Worm (Caenorhabditis elegans) whole organism, late embryonic: ENCODE measurements around the gene sre-48.

Experiments used
- C08G9.2 ChIP-seq: sonication (generic microtip); optimal IDR thresholded peaks from 2 replicates; lab custom pipeline; 2016; ENCODE audit warnings: mild to moderate bottlenecking, missing genetic modification characterization, moderate library complexity, missing compliant biosample characterization
- C38D4.7 ChIP-seq: fragments of 200-800 bp; sonication (Bioruptor generic); optimal IDR thresholded peaks from 2 replicates; lab custom pipeline; 2018; ENCODE audit warnings: mild to moderate bottlenecking, missing genetic modification characterization, moderate library complexity, missing compliant biosample characterization
- F13H6.1 ChIP-seq: sonication (generic microtip); optimal IDR thresholded peaks from 2 replicates; lab custom pipeline; 2016; ENCODE audit warnings: missing genetic modification characterization, missing compliant biosample characterization
- K02D7.2 ChIP-seq: sonication (generic microtip); optimal IDR thresholded peaks from 2 replicates; lab custom pipeline; 2017; ENCODE audit warnings: mild to moderate bottlenecking, missing genetic modification characterization, missing compliant biosample characterization
- T23F11.4 ChIP-seq: fragments of 200-800 bp; sonication (Bioruptor generic); optimal IDR thresholded peaks from 2 replicates; lab custom pipeline; 2018; ENCODE audit warnings: mild to moderate bottlenecking, missing genetic modification characterization, missing compliant biosample characterization
- ahr-1 ChIP-seq: sonication (generic microtip); optimal IDR thresholded peaks from 2 replicates; lab custom pipeline; 2016; ENCODE audit warnings: missing genetic modification characterization, missing compliant biosample characterization
- ceh-18 ChIP-seq: sonication (generic microtip); optimal IDR thresholded peaks from 2 replicates; lab custom pipeline; 2016; ENCODE audit warnings: missing genetic modification characterization, missing compliant biosample characterization
- ceh-2 ChIP-seq: sonication (generic microtip); optimal IDR thresholded peaks from 2 replicates; lab custom pipeline; 2016; ENCODE audit warnings: missing genotype, missing genetic modification characterization, missing compliant biosample characterization
- ceh-24 ChIP-seq: sonication (generic microtip); optimal IDR thresholded peaks from 2 replicates; lab custom pipeline; 2016; ENCODE audit warnings: mild to moderate bottlenecking, missing genetic modification characterization, missing compliant biosample characterization
- ceh-31 ChIP-seq: sonication (generic microtip); optimal IDR thresholded peaks from 2 replicates; lab custom pipeline; 2016; ENCODE audit warnings: missing genetic modification characterization, missing compliant biosample characterization
- ceh-34 ChIP-seq: sonication (generic microtip); optimal IDR thresholded peaks from 2 replicates; lab custom pipeline; 2016; ENCODE audit warnings: mild to moderate bottlenecking, missing genetic modification characterization, missing compliant biosample characterization
- ceh-48 ChIP-seq: sonication (generic microtip); optimal IDR thresholded peaks from 2 replicates; lab custom pipeline; 2016; ENCODE audit warnings: missing genetic modification characterization, inconsistent platforms, missing compliant biosample characterization
- che-1 ChIP-seq: sonication (generic microtip); optimal IDR thresholded peaks from 2 replicates; lab custom pipeline; 2016; ENCODE audit warnings: mild to moderate bottlenecking, missing genetic modification characterization, missing compliant biosample characterization
- dmd-4 ChIP-seq: sonication (generic microtip); optimal IDR thresholded peaks from 2 replicates; lab custom pipeline; 2016; ENCODE audit warnings: borderline replicate concordance, missing genetic modification characterization, missing compliant biosample characterization
- dve-1 ChIP-seq: sonication (generic microtip); optimal IDR thresholded peaks from 2 replicates; lab custom pipeline; 2017; ENCODE audit warnings: antibody characterized with exemption, mild to moderate bottlenecking, missing genetic modification characterization, missing compliant biosample characterization
- elt-2 ChIP-seq: sonication (generic microtip); optimal IDR thresholded peaks from 2 replicates; lab custom pipeline; 2016; ENCODE audit warnings: missing genetic modification reagents, missing genetic modification characterization, missing compliant biosample characterization
- elt-4 ChIP-seq: sonication (generic microtip); optimal IDR thresholded peaks from 2 replicates; lab custom pipeline; 2016; ENCODE audit warnings: missing genetic modification characterization, missing compliant biosample characterization
- ets-4 ChIP-seq: sonication (generic microtip); optimal IDR thresholded peaks from 2 replicates; lab custom pipeline; 2016; ENCODE audit warnings: missing genetic modification characterization, missing compliant biosample characterization
- eyg-1 ChIP-seq: sonication (generic microtip); optimal IDR thresholded peaks from 2 replicates; lab custom pipeline; 2016; ENCODE audit warnings: missing genotype, missing genetic modification characterization, missing compliant biosample characterization
- fax-1 ChIP-seq: sonication (generic microtip); optimal IDR thresholded peaks from 2 replicates; lab custom pipeline; 2016; ENCODE audit warnings: missing genotype, missing genetic modification characterization, missing compliant biosample characterization
- fkh-10 ChIP-seq: fragments of 150-350 bp; optimal IDR thresholded peaks from 2 replicates; lab custom pipeline; 2014; ENCODE audit warnings: missing biosample characterization, missing genetic modification reagents, missing genetic modification characterization
- fkh-6 ChIP-seq: sonication (generic microtip); optimal IDR thresholded peaks from 2 replicates; lab custom pipeline; 2016; ENCODE audit warnings: missing genetic modification characterization, missing compliant biosample characterization
- hlh-15 ChIP-seq: sonication (generic microtip); optimal IDR thresholded peaks from 2 replicates; lab custom pipeline; 2016; ENCODE audit warnings: missing genetic modification characterization, missing compliant biosample characterization
- lim-6 ChIP-seq: sonication (generic microtip); optimal IDR thresholded peaks from 2 replicates; lab custom pipeline; 2016; ENCODE audit warnings: missing genetic modification characterization, missing compliant biosample characterization
- lin-11 ChIP-seq: fragments of 200-800 bp; sonication (Bioruptor generic); optimal IDR thresholded peaks from 2 replicates; lab custom pipeline; 2018; ENCODE audit warnings: mild to moderate bottlenecking, missing genetic modification characterization, missing compliant biosample characterization
- madf-2 ChIP-seq: sonication (generic microtip); optimal IDR thresholded peaks from 2 replicates; lab custom pipeline; 2017; ENCODE audit warnings: missing genetic modification characterization, missing compliant biosample characterization
- nfya-1 ChIP-seq: sonication (generic microtip); optimal IDR thresholded peaks from 2 replicates; lab custom pipeline; 2017; ENCODE audit warnings: missing genetic modification characterization, mild to moderate bottlenecking, missing compliant biosample characterization, antibody characterized with exemption, moderate library complexity
- nhr-11 ChIP-seq: fragments of 150-350 bp; optimal IDR thresholded peaks from 2 replicates; lab custom pipeline; 2014; ENCODE audit warnings: missing biosample characterization, missing genetic modification characterization
- odd-2 ChIP-seq: sonication (generic microtip); optimal IDR thresholded peaks from 2 replicates; lab custom pipeline; 2017; ENCODE audit warnings: antibody characterized with exemption, mild to moderate bottlenecking, missing genetic modification characterization, missing compliant biosample characterization
- pax-1 ChIP-seq: fragments of 150-350 bp; optimal IDR thresholded peaks from 2 replicates; lab custom pipeline; 2014; ENCODE audit warnings: missing biosample characterization, missing genetic modification characterization
- pha-4 ChIP-seq: fragments of 150-350 bp; optimal IDR thresholded peaks from 2 replicates; lab custom pipeline; 2018; ENCODE audit warnings: missing biosample characterization, missing genetic modification reagents, missing genetic modification characterization
- pqm-1 ChIP-seq: sonication (generic microtip); optimal IDR thresholded peaks from 2 replicates; lab custom pipeline; 2016; ENCODE audit warnings: missing genetic modification characterization, missing compliant biosample characterization
- pros-1 ChIP-seq: fragments of 150-350 bp; optimal IDR thresholded peaks from 2 replicates; lab custom pipeline; 2014; ENCODE audit warnings: missing biosample characterization, missing genetic modification reagents, missing genetic modification characterization
- ref-2 ChIP-seq: sonication (generic microtip); optimal IDR thresholded peaks from 2 replicates; lab custom pipeline; 2016; ENCODE audit warnings: missing genetic modification characterization, missing compliant biosample characterization
- rnt-1 ChIP-seq: sonication (generic microtip); optimal IDR thresholded peaks from 2 replicates; lab custom pipeline; 2016; ENCODE audit warnings: missing genetic modification characterization, missing compliant biosample characterization
- sdc-2 ChIP-seq: sonication (generic microtip); optimal IDR thresholded peaks from 2 replicates; lab custom pipeline; 2016; ENCODE audit warnings: missing genotype, missing genetic modification characterization, missing compliant biosample characterization
- sox-4 ChIP-seq: sonication (generic microtip); optimal IDR thresholded peaks from 2 replicates; lab custom pipeline; 2017; ENCODE audit warnings: mild to moderate bottlenecking, missing genetic modification characterization, inconsistent platforms, missing compliant biosample characterization
- tbx-7 ChIP-seq: sonication (generic microtip); optimal IDR thresholded peaks from 2 replicates; lab custom pipeline; 2016; ENCODE audit warnings: missing genotype, missing genetic modification characterization, missing compliant biosample characterization
- ttx-3 ChIP-seq: sonication (generic microtip); optimal IDR thresholded peaks from 2 replicates; lab custom pipeline; 2016; ENCODE audit warnings: missing genetic modification reagents, missing genetic modification characterization, missing compliant biosample characterization
- unc-3 ChIP-seq, 2 experiments: fragments of 200-800 bp in 1 of 2; sonication (Bioruptor generic) in 1 of 2; sonication (generic microtip) in 1 of 2; conservative IDR thresholded peaks in 1 of 2; optimal IDR thresholded peaks in 1 of 2; 2 replicates each; pipeline versions ENCODE4 v1.3.6 to Lab custom; 2016 to 2022; ENCODE audit warnings: missing compliant biosample characterization in 2 of 2, missing genetic modification characterization in 2 of 2, missing genetic modification reagents in 1 of 2
- unc-42 ChIP-seq: sonication (generic microtip); optimal IDR thresholded peaks from 2 replicates; lab custom pipeline; 2016; ENCODE audit warnings: missing genotype, missing genetic modification characterization, missing compliant biosample characterization
- unc-55 ChIP-seq: sonication (generic microtip); optimal IDR thresholded peaks from 2 replicates; lab custom pipeline; 2017; ENCODE audit warnings: missing biosample characterization, missing genetic modification reagents, missing genetic modification characterization
- zip-5 ChIP-seq: sonication (generic microtip); optimal IDR thresholded peaks from 2 replicates; lab custom pipeline; 2016; ENCODE audit warnings: missing genetic modification characterization, missing compliant biosample characterization

Gene sre-48

DNA sequence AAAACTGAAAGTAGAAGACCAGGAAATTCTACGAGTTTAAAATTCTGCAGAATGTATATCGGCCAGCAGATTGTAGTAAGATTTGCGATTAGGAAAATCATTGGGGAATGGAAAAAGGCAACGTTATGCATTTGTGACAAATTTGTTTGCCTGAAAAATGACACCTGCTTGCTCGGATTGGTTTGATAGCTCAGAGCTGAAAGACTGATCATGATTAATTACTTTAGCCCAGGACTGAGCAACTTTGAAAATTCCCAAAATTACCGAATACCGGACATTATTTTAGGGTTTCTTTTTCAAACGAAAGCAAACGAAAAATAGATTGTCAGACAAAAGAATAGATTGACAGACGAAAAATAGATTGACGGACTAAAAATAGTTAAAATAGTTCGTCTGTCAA, 4.9 kb upstream of the sre-48 start, which contains the start of gene sre-47:
Gene sre-47, minus strand, starts transcription at position 101 of the 400 bp plus-strand sequence.
- TF ChIP-seq ref-2 (tag; lab: Kevin White, UChicago) (no peak), che-1 (tag; lab: Kevin White, UChicago) (no peak), K02D7.2 (tag; lab: Kevin White, UChicago) (no peak), eyg-1 (tag; lab: Kevin White, UChicago) (no peak), hlh-15 (tag; lab: Kevin White, UChicago) (no peak), ceh-2 (tag; lab: Kevin White, UChicago) (no peak), pros-1 (tag; lab: Kevin White, UChicago) (no peak), C38D4.7 (GFP tag; lab: Kevin White, UChicago) (no peak), fax-1 (no peak), T23F11.4 (GFP tag; lab: Kevin White, UChicago) (no peak), pha-4 (no peak), pax-1 (no peak), ttx-3 (tag; lab: Kevin White, UChicago) (no peak), ceh-48 (tag; lab: Kevin White, UChicago) (no peak), unc-3 (GFP tag; conservative IDR thresholded peaks at IDR 0.05; lab: Robert Waterston, UW) (no peak), unc-3 (tag; optimal IDR thresholded peaks at IDR 0.05; lab: Kevin White, UChicago) (no peak)

DNA sequence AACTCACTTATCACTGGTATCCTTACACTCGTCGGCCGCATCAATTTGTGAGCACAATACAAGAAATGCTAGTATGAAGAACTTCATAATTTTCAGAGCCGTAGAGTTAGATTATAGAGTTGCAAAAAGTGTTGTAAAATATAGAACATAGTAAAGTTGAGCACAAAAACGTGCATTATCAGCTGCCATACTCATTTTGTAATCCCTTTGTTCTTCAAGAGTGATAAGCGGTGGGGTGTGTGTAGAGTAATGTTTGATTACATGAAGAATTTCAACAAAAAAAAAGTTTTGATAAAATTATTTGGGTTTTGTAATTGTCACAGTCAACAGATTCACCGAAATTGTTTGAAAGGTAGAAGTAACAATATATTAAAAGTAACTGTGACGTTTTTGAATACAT, 3.2 kb upstream of the sre-48 start, which contains the start of the genes Y39G8B.13 and Y39G8B.10:
Gene Y39G8B.13, minus strand, starts transcription at position 125 of the 400 bp plus-strand sequence.
Gene Y39G8B.10, minus strand, starts transcription at position 193 of the 400 bp plus-strand sequence.
- TF ChIP-seq lin-11 (tag; lab: Kevin White, UChicago) (no peak), rnt-1 (no peak), ceh-18 (tag; lab: Kevin White, UChicago) (no peak), C08G9.2 (tag; lab: Kevin White, UChicago) (no peak), elt-2 (tag; lab: Kevin White, UChicago) (peak; percentile 56), odd-2 (no peak), dmd-4 (tag; lab: Kevin White, UChicago) (no peak), lim-6 (no peak), ceh-24 (tag; lab: Kevin White, UChicago) (no peak)

DNA sequence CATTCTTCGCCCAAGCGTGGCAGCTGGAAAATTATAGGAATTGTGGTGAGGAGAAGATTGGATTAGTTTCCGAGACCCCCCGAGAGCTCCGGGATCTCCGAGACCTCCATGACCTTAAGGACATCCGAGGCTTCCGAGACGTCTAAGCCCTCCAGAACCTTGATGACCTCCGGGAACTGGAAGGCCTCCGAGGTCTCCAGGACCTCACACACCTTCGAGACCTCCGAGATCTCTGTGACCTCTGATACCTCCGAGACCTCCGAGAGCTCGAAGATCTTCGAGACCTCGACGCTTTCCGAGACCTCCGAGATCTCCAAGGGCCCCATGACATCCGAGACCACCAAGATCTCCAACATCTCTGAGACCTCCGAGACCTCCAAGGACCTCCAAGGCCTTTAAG, 2.6 kb upstream of the sre-48 start:
- TF ChIP-seq elt-4 (tag; lab: Kevin White, UChicago) (no peak), ahr-1 (tag; lab: Kevin White, UChicago) (no peak), nhr-11 (tag; lab: Kevin White, UChicago) (no peak), ceh-18 (tag; lab: Kevin White, UChicago) (no peak), lin-11 (tag; lab: Kevin White, UChicago) (no peak), ets-4 (tag; lab: Kevin White, UChicago) (no peak), dve-1 (tag; lab: Kevin White, UChicago) (no peak), zip-5 (tag; lab: Kevin White, UChicago) (no peak), F13H6.1 (no peak), madf-2 (no peak), sdc-2 (tag; lab: Kevin White, UChicago) (no peak), nfya-1 (tag; lab: Kevin White, UChicago) (no peak)

DNA sequence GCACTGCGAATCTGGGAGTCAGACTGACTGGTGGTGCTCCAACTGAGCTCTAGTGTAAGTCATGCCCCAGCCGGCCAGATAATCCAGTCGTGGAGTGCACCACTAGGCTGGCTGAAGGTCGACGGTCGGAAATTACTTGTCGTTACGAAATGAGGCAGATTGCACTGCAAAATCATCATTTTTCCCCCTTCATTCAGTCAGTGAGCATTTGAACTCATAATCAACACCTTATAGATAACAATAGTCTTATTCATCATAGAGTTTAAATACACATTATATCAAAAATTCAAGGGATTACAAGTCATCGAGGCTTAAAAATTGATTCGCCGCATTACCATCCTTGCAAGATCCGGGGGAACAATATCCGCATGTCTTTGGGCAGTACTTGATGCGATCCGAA, 2.1 kb upstream of the sre-48 start:
- TF ChIP-seq ceh-34 (no peak), fkh-10 (GFP tag; lab: Kevin White, UChicago) (no peak), pqm-1 (no peak), unc-55 (GFP tag; lab: Kevin White, UChicago) (no peak), fkh-6 (tag; lab: Kevin White, UChicago) (no peak), nfya-1 (tag; lab: Kevin White, UChicago) (no peak), tbx-7 (tag; lab: Kevin White, UChicago) (no peak), unc-42 (tag; lab: Kevin White, UChicago) (no peak), ceh-18 (tag; lab: Kevin White, UChicago) (no peak), sox-4 (tag; lab: Kevin White, UChicago) (no peak), zip-5 (tag; lab: Kevin White, UChicago) (no peak), dve-1 (tag; lab: Kevin White, UChicago) (no peak), ref-2 (tag; lab: Kevin White, UChicago) (no peak), ceh-31 (no peak)
